Fruit fly (Drosophila melanogaster) whole organism, prepupa: Measurements from ENCODE around the gene CG33795.

Source experiments
- CG3919 ChIP-seq: fragments of 200-800 bp; sonication (Bioruptor generic); optimal IDR thresholded peaks from 3 replicates; lab custom pipeline; 2016; ENCODE audit warnings: missing biosample characterization, missing genetic modification characterization
- CG8319 ChIP-seq: fragments of 200-800 bp; sonication (Bioruptor generic); optimal IDR thresholded peaks from 3 replicates; lab custom pipeline; 2016; ENCODE audit warnings: missing biosample characterization, missing genetic modification characterization
- Ets96B ChIP-seq: fragments of 200-800 bp; optimal IDR thresholded peaks from 2 replicates; lab custom pipeline; 2019; ENCODE audit warnings: missing biosample characterization, mild to moderate bottlenecking, missing genetic modification characterization, moderate library complexity
- Met ChIP-seq: fragments of 200-800 bp; sonication (Bioruptor generic); optimal IDR thresholded peaks from 3 replicates; lab custom pipeline; 2016; ENCODE audit warnings: missing biosample characterization, missing genetic modification characterization

- TF ChIP-seq Ets96B (tag; lab: Kevin White, UChicago), result peak; percentile 52
- peak; percentile 71 for TF ChIP-seq CG3919 (GFP tag; lab: Kevin White, UChicago)
- TF ChIP-seq CG8319 (GFP tag; lab: Kevin White, UChicago), result peak; percentile 32
- peak; percentile 63 for TF ChIP-seq Met (GFP tag; lab: Kevin White, UChicago)
These were observed 31.4 kb upstream of the CG33795 start for dm6 chr3L:16202550-16202949.
